Worm (Caenorhabditis elegans): ENCODE results near the gene phf-30.

phf-30 gene

DNA sequence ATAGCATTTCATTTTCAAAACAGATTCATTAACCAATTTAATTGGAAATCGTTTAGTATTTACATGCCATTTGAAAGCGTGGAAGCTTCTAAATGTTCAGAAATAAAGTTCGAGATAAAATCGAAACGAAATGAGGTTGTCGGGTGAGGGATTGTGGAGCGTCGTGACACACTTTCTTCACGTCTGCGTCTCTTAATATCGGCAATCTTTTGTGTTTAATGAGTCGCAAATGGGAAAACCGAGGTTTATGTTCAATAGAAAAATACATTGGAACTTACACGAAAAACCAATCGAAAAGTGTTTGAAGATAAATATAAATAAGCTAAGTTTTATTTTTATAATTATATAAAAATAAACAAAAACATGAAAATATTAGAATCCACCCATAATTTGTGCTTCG lies 8.0 kb upstream of the phf-30 start:
- TF ChIP-seq hmbx-1 (tag; optimal IDR thresholded peaks at IDR 0.05): no peak
- no peak for TF ChIP-seq aly-1 (tag; optimal IDR thresholded peaks at IDR 0.05)
- no peak for TF ChIP-seq ama-1 (optimal IDR thresholded peaks at IDR 0.05)
- TF ChIP-seq pes-1 (GFP tag; IDR thresholded peaks at IDR 0.05): no peak

DNA sequence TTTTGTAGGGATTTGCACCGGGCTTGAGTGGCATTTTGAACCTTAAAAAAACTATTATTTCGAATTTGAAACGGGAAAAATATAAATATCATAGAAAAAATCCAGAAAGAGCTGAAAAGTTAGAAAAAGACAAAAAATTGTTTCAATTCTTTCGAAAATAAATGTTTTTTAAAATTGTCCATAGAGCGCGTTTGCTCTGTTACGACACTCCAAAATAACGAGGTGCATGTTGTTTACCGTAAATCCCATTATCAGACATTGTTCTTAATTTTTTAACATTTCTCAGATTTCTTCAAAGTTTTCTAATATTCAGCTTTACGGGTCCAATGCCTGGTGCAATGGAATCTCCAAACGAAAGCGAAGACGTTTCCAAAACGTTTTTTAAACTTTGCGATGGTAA lies 6.8 kb upstream of the phf-30 start, which contains the start of the genes dnj-22 and natc-1:
Gene dnj-22 (minus strand): TSS at position 47 of the 400 bp plus-strand sequence.
Gene natc-1 (plus strand): TSS at position 286 of the 400 bp plus-strand sequence.
- TF ChIP-seq tbx-11 (GFP tag; IDR thresholded peaks at IDR 0.05) (no peak), F13C5.2 (tag; optimal IDR thresholded peaks at IDR 0.05) (peak; percentile 36)

DNA sequence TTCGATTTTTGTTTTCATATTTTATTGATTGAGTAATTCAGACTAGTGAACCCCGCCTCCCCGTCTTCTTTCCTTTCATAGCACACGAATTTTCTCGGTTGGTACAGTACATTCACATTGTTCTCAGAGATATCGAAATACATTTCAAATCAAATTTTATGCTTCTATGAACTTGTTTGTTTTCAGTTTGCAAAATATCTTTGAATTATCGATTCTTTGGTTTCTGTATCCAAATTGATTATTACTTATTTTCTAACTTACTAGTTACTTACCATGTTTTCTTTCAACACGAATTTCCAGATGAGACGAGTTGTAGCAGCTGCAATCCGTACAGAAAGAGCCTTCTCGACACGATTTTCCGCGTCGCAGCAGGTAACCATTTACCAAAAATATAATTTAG lies 3.5 kb upstream of the phf-30 start, which contains the start of gene mrps-2:
Gene mrps-2 (plus strand): TSS at position 301 of the 400 bp plus-strand sequence.
- TF ChIP-seq sea-1 (GFP tag; conservative IDR thresholded peaks at IDR 0.05) (no peak), tbx-37 (GFP tag; conservative IDR thresholded peaks at IDR 0.05) (no peak), pes-1 (GFP tag; IDR thresholded peaks at IDR 0.05) (no peak), aly-1 (tag; optimal IDR thresholded peaks at IDR 0.05) (no peak), ceh-13 (GFP tag; optimal IDR thresholded peaks at IDR 0.05) (no peak)

DNA sequence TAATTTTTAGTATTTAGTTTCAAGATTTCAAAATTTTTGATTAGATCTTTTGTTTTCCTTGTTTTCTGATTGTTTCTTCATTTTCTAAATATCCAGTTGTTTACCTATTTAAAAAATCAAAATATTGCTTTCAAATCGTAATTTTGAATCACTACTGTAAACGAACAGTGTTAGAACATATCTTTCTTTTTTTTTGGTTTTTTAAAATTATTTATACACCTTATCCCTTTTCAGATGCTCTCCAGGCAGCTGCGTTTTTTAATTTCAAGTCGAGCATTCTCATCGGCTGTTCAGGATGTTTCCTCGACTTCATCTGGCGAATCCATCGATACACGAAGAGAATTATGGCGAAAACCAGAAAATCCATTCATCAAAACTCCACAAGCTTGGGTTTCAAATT lies 1.8 kb upstream of the phf-30 start, which contains the start of gene mrpl-4:
Gene mrpl-4 (plus strand): TSS at position 235 of the 400 bp plus-strand sequence.
- TF ChIP-seq hmbx-1 (tag; optimal IDR thresholded peaks at IDR 0.05) (no peak), tbx-11 (GFP tag; IDR thresholded peaks at IDR 0.05) (no peak), ceh-13 (GFP tag; optimal IDR thresholded peaks at IDR 0.05) (no peak), F13C5.2 (tag; optimal IDR thresholded peaks at IDR 0.05) (no peak), flt-1 (GFP tag; IDR thresholded peaks at IDR 0.05) (no peak), hnd-1 (tag; optimal IDR thresholded peaks at IDR 0.05) (no peak), sea-1 (GFP tag; conservative IDR thresholded peaks at IDR 0.05) (no peak), tra-4 (tag; optimal IDR thresholded peaks at IDR 0.05) (no peak), aly-1 (tag; optimal IDR thresholded peaks at IDR 0.05) (no peak), hmg-4 (GFP tag; optimal IDR thresholded peaks at IDR 0.05) (no peak), ama-1 (optimal IDR thresholded peaks at IDR 0.05) (no peak), ets-7 (tag; optimal IDR thresholded peaks at IDR 0.05) (no peak), pes-1 (GFP tag; IDR thresholded peaks at IDR 0.05) (no peak), B0310.2 (tag; optimal IDR thresholded peaks at IDR 0.05) (no peak), tbx-37 (GFP tag; conservative IDR thresholded peaks at IDR 0.05) (no peak), ceh-36 (tag; optimal IDR thresholded peaks at IDR 0.05) (no peak)

DNA sequence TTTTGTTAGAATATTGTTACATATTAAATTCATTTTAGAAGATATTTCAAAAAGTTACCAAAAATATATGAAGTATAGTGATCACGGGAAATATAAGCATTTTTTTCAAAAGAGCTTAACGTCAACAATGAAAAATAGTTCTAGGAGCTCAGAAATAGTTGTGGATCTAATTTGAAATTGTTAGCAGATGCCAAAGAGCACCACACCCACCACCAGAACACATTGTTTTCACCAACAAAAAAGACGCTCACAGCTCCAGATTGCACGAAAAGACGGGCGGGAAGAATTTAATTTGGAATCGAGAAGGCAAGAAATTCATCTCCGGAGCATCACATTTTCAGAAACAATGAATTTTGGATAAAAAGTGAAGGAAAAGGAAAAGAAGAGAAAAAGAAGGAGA lies 2.1 kb downstream of the phf-30 start, which contains the start of gene gplb-1:
Gene gplb-1 (minus strand): TSS at position 337 of the 400 bp plus-strand sequence.
- TF ChIP-seq flt-1 (GFP tag; IDR thresholded peaks at IDR 0.05): no peak
- TF ChIP-seq hnd-1 (tag; optimal IDR thresholded peaks at IDR 0.05): no peak
- no peak for TF ChIP-seq tbx-37 (GFP tag; conservative IDR thresholded peaks at IDR 0.05)
- no peak for TF ChIP-seq F13C5.2 (tag; optimal IDR thresholded peaks at IDR 0.05)
- no peak for TF ChIP-seq ama-1 (optimal IDR thresholded peaks at IDR 0.05)
- TF ChIP-seq ets-7 (tag; optimal IDR thresholded peaks at IDR 0.05): no peak
- TF ChIP-seq hmbx-1 (tag; optimal IDR thresholded peaks at IDR 0.05): no peak
- TF ChIP-seq pes-1 (GFP tag; IDR thresholded peaks at IDR 0.05): no peak
- TF ChIP-seq tra-4 (tag; optimal IDR thresholded peaks at IDR 0.05): no peak
- no peak for TF ChIP-seq ceh-36 (tag; optimal IDR thresholded peaks at IDR 0.05)
- TF ChIP-seq hmg-4 (GFP tag; optimal IDR thresholded peaks at IDR 0.05): no peak
- TF ChIP-seq sea-1 (GFP tag; conservative IDR thresholded peaks at IDR 0.05): no peak
- TF ChIP-seq scrt-1 (GFP tag; IDR thresholded peaks at IDR 0.05): no peak
- no peak for TF ChIP-seq aly-1 (tag; optimal IDR thresholded peaks at IDR 0.05)
- TF ChIP-seq B0310.2 (tag; optimal IDR thresholded peaks at IDR 0.05): no peak
- no peak for TF ChIP-seq ceh-13 (GFP tag; optimal IDR thresholded peaks at IDR 0.05)
- no peak for TF ChIP-seq tbx-11 (GFP tag; IDR thresholded peaks at IDR 0.05)

DNA sequence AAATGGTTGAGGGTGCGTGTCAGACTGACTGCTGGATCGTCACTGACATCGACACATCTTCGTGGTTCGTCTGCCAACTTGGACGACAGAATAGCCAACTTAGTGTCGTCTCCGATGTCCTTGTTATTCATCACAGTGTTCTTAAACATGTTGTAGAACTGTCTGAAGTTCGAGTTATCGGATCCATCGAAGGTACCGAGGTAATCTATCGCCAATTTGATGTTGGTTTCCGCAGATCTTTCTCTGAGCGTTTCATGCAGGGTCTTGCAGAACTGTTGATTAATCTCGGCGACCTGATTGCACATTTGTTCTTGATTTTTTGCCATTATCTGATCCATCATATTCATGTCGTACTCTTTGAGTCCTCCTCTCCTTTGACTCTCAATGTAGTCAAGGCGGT lies 12.4 kb downstream of the phf-30 start:
- TF ChIP-seq flt-1 (GFP tag; IDR thresholded peaks at IDR 0.05) (no peak), hmg-4 (GFP tag; optimal IDR thresholded peaks at IDR 0.05) (no peak), ceh-36 (tag; optimal IDR thresholded peaks at IDR 0.05) (no peak), ets-7 (tag; optimal IDR thresholded peaks at IDR 0.05) (no peak), aly-1 (tag; optimal IDR thresholded peaks at IDR 0.05) (no peak), ceh-13 (GFP tag; optimal IDR thresholded peaks at IDR 0.05) (no peak), scrt-1 (GFP tag; IDR thresholded peaks at IDR 0.05) (no peak)

DNA sequence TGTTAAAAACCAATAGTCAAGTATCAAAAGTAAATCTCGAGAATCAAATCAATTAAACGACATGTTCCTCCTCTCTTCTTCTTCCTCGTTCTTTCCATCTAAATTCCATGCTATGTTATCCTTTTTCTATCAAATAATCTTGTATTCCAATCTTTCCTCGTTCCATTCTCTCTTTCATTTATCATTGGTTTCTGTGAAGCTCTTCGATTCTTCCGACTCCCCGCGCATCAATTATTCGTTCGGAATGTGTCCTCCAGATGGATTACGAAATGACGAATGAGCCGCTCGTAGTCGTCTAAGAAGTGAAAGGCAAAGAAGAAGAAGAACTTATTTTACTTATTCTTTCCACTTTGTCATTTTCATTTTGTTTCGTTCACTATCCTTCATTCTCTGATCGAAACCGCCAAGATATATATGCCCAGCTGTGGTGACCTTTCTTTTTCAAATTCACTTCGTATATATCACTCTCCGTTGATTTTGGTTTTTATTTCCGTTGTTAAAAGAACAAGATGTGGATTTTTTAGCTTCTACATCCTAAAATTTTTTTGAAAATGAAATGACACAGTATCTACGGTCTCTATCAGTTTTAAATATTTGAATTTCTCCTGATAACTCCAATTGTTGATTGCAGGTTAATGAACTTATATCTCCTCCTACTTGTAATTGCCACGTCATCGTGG lies 25.6 kb downstream of the phf-30 start, which contains the start of gene pxn-1:
Gene pxn-1 (plus strand): TSS at position 630 of the 680 bp plus-strand sequence.
- no peak for TF ChIP-seq sea-1 (GFP tag; conservative IDR thresholded peaks at IDR 0.05)
- no peak for TF ChIP-seq ets-7 (tag; optimal IDR thresholded peaks at IDR 0.05)
- TF ChIP-seq scrt-1 (GFP tag; IDR thresholded peaks at IDR 0.05): no peak
- TF ChIP-seq F13C5.2 (tag; optimal IDR thresholded peaks at IDR 0.05): no peak
- no peak for TF ChIP-seq B0310.2 (tag; optimal IDR thresholded peaks at IDR 0.05)
- no peak for TF ChIP-seq ceh-36 (tag; optimal IDR thresholded peaks at IDR 0.05)
- no peak for TF ChIP-seq hmbx-1 (tag; optimal IDR thresholded peaks at IDR 0.05)
- no peak for TF ChIP-seq aly-1 (tag; optimal IDR thresholded peaks at IDR 0.05)
- no peak for TF ChIP-seq hnd-1 (tag; optimal IDR thresholded peaks at IDR 0.05)
- no peak for TF ChIP-seq tra-4 (tag; optimal IDR thresholded peaks at IDR 0.05)
- no peak for TF ChIP-seq hmg-4 (GFP tag; optimal IDR thresholded peaks at IDR 0.05)
- TF ChIP-seq ama-1 (optimal IDR thresholded peaks at IDR 0.05): no peak
- TF ChIP-seq tbx-11 (GFP tag; IDR thresholded peaks at IDR 0.05): no peak
- TF ChIP-seq tbx-37 (GFP tag; conservative IDR thresholded peaks at IDR 0.05): no peak
- no peak for TF ChIP-seq pes-1 (GFP tag; IDR thresholded peaks at IDR 0.05)
- no peak for TF ChIP-seq ceh-13 (GFP tag; optimal IDR thresholded peaks at IDR 0.05)
- TF ChIP-seq flt-1 (GFP tag; IDR thresholded peaks at IDR 0.05): no peak

DNA sequence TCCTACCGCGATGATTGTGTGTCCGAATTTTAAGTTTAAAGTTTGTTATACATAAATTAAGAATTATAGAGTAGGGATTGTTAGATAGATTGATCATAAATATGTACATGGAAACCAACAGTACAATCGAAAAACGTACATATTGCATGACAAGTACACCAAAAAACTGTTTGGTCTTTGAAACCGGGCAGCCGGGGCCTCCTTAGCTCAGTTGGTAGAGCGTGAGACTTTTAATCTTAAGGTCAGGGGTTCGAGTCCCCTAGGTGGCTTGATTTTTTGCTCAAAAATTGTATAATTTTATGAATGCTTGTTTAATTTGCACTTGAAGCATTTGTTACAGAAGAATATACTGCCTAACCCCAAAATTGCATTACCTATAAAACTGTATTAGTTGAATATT lies 26.3 kb downstream of the phf-30 start:
- TF ChIP-seq ceh-13 (GFP tag; optimal IDR thresholded peaks at IDR 0.05) (no peak), tbx-37 (GFP tag; conservative IDR thresholded peaks at IDR 0.05) (no peak), sea-1 (GFP tag; conservative IDR thresholded peaks at IDR 0.05) (no peak), tbx-11 (GFP tag; IDR thresholded peaks at IDR 0.05) (no peak), pes-1 (GFP tag; IDR thresholded peaks at IDR 0.05) (no peak)
